Worm (Caenorhabditis elegans) whole organism, mixed stage, embryonic: ENCODE measurements around the gene C46F11.5.

Experiments
- M03D4.4 ChIP-seq: sonication (generic microtip); optimal IDR thresholded peaks from 2 replicates; lab custom pipeline; 2017; ENCODE audit warnings: mild to moderate bottlenecking, missing genetic modification characterization, missing compliant biosample characterization
- bed-3 ChIP-seq: fragments of 200-800 bp; sonication (Bioruptor generic); optimal IDR thresholded peaks from 3 replicates; lab custom pipeline; 2018; ENCODE audit warnings: mild to moderate bottlenecking, missing genetic modification characterization, moderate library complexity, missing compliant biosample characterization
- blmp-1 ChIP-seq: fragments of 150-350 bp; optimal IDR thresholded peaks from 2 replicates; lab custom pipeline; 2014; ENCODE audit warnings: missing biosample characterization, missing genetic modification characterization
- ceh-39 ChIP-seq: fragments of 150-350 bp; optimal IDR thresholded peaks from 2 replicates; lab custom pipeline; 2014; ENCODE audit warnings: missing biosample characterization, missing genetic modification characterization
- ceh-43 ChIP-seq: fragments of 200-800 bp; sonication (Bioruptor generic); optimal IDR thresholded peaks from 2 replicates; lab custom pipeline; 2018; ENCODE audit warnings: mild to moderate bottlenecking, missing genetic modification characterization, moderate library complexity, missing compliant biosample characterization
- ceh-83 ChIP-seq: fragments of 200-800 bp; sonication (Bioruptor generic); optimal IDR thresholded peaks from 2 replicates; lab custom pipeline; 2018; ENCODE audit warnings: mild to moderate bottlenecking, missing genetic modification characterization, missing compliant biosample characterization
- ces-1 ChIP-seq: fragments of 150-350 bp; optimal IDR thresholded peaks from 2 replicates; lab custom pipeline; 2014; ENCODE audit warnings: missing biosample characterization, missing genetic modification reagents, missing genetic modification characterization
- cnd-1 ChIP-seq: fragments of 200-800 bp; sonication (Bioruptor generic); optimal IDR thresholded peaks from 2 replicates; lab custom pipeline; 2018; ENCODE audit warnings: mild to moderate bottlenecking, missing genetic modification characterization, missing compliant biosample characterization
- drap-1 ChIP-seq: fragments of 200-800 bp; sonication (Bioruptor generic); optimal IDR thresholded peaks from 3 replicates; lab custom pipeline; 2018; ENCODE audit warnings: mild to moderate bottlenecking, missing genetic modification characterization, missing compliant biosample characterization
- elt-1 ChIP-seq: sonication (generic microtip); optimal IDR thresholded peaks from 2 replicates; lab custom pipeline; 2017; ENCODE audit warnings: missing genetic modification characterization, mild to moderate bottlenecking, missing compliant biosample characterization, antibody characterized with exemption, moderate library complexity, borderline replicate concordance; ENCODE audit not compliant: insufficient read depth
- elt-3 ChIP-seq: fragments of 150-350 bp; optimal IDR thresholded peaks from 2 replicates; lab custom pipeline; 2014; ENCODE audit warnings: missing biosample characterization, missing genetic modification characterization
- flh-1 ChIP-seq: fragments of 200-800 bp; sonication (Bioruptor generic); optimal IDR thresholded peaks from 2 replicates; lab custom pipeline; 2018; ENCODE audit warnings: mild to moderate bottlenecking, missing genetic modification characterization, moderate library complexity, missing compliant biosample characterization
- ham-2 ChIP-seq: fragments of 200-800 bp; sonication (Bioruptor generic); optimal IDR thresholded peaks from 2 replicates; lab custom pipeline; 2018; ENCODE audit warnings: mild to moderate bottlenecking, missing genetic modification characterization, missing compliant biosample characterization
- hlh-1 ChIP-seq: fragments of 150-350 bp; optimal IDR thresholded peaks from 2 replicates; lab custom pipeline; 2014; ENCODE audit warnings: missing biosample characterization, missing genetic modification reagents, missing genetic modification characterization
- lin-13 ChIP-seq: fragments of 150-350 bp; optimal IDR thresholded peaks from 2 replicates; lab custom pipeline; 2014; ENCODE audit warnings: missing biosample characterization, missing genetic modification characterization
- lin-32 ChIP-seq: fragments of 200-800 bp; sonication (Bioruptor generic); optimal IDR thresholded peaks from 2 replicates; lab custom pipeline; 2018; ENCODE audit warnings: mild to moderate bottlenecking, missing genetic modification characterization, missing compliant biosample characterization
- lsy-2 ChIP-seq: fragments of 150-350 bp; optimal IDR thresholded peaks from 2 replicates; lab custom pipeline; 2014; ENCODE audit warnings: missing biosample characterization, missing genetic modification characterization
- mab-5 ChIP-seq: fragments of 150-350 bp; optimal IDR thresholded peaks from 2 replicates; lab custom pipeline; 2014; ENCODE audit warnings: missing biosample characterization, missing genetic modification characterization
- mep-1 ChIP-seq: fragments of 150-350 bp; optimal IDR thresholded peaks from 2 replicates; lab custom pipeline; 2017; ENCODE audit warnings: missing biosample characterization, missing genetic modification reagents, missing genetic modification characterization, inconsistent platforms
- mls-2 ChIP-seq: sonication (generic microtip); optimal IDR thresholded peaks from 2 replicates; lab custom pipeline; 2016; ENCODE audit warnings: mild to moderate bottlenecking, missing genetic modification characterization, moderate library complexity, missing compliant biosample characterization
- nhr-12 ChIP-seq: fragments of 150-350 bp; optimal IDR thresholded peaks from 2 replicates; lab custom pipeline; 2014; ENCODE audit warnings: missing biosample characterization, missing genetic modification characterization
- nhr-2 ChIP-seq: fragments of 150-350 bp; optimal IDR thresholded peaks from 2 replicates; lab custom pipeline; 2014; ENCODE audit warnings: missing biosample characterization, missing genetic modification characterization
- nhr-237 ChIP-seq: fragments of 150-350 bp; optimal IDR thresholded peaks from 2 replicates; lab custom pipeline; 2014; ENCODE audit warnings: missing biosample characterization, missing genetic modification characterization
- nhr-28 ChIP-seq: fragments of 150-350 bp; optimal IDR thresholded peaks from 2 replicates; lab custom pipeline; 2014; ENCODE audit warnings: missing biosample characterization, missing genetic modification characterization
- nhr-76 ChIP-seq: sonication (generic microtip); optimal IDR thresholded peaks from 2 replicates; lab custom pipeline; 2017; ENCODE audit warnings: missing biosample characterization, missing genetic modification characterization
- pha-4 ChIP-seq: fragments of 150-350 bp; optimal IDR thresholded peaks from 2 replicates; lab custom pipeline; 2018; ENCODE audit warnings: missing biosample characterization, missing genetic modification reagents, missing genetic modification characterization
- sem-2 ChIP-seq: fragments of 200-800 bp; sonication (Bioruptor generic); optimal IDR thresholded peaks from 2 replicates; lab custom pipeline; 2018; ENCODE audit warnings: mild to moderate bottlenecking, missing genetic modification characterization, missing compliant biosample characterization
- snpc-4 ChIP-seq: fragments of 150-350 bp; optimal IDR thresholded peaks from 2 replicates; lab custom pipeline; 2014; ENCODE audit warnings: missing biosample characterization, missing genetic modification characterization
- sptf-1 ChIP-seq: sonication (generic microtip); optimal IDR thresholded peaks from 2 replicates; lab custom pipeline; 2017; ENCODE audit warnings: mild to moderate bottlenecking, missing genetic modification characterization, moderate library complexity, missing compliant biosample characterization
- tbx-8 ChIP-seq: fragments of 200-800 bp; sonication (Bioruptor generic); optimal IDR thresholded peaks from 2 replicates; lab custom pipeline; 2018; ENCODE audit warnings: mild to moderate bottlenecking, missing genetic modification characterization, moderate library complexity, missing compliant biosample characterization
- unc-120 ChIP-seq: sonication (generic microtip); optimal IDR thresholded peaks from 2 replicates; lab custom pipeline; 2017; ENCODE audit warnings: missing genetic modification characterization, missing compliant biosample characterization; ENCODE audit not compliant: poor library complexity, severe bottlenecking
- unc-39 ChIP-seq: fragments of 150-350 bp; optimal IDR thresholded peaks from 2 replicates; lab custom pipeline; 2014; ENCODE audit warnings: missing biosample characterization, missing genetic modification characterization
- unc-62 ChIP-seq: fragments of 150-350 bp; optimal IDR thresholded peaks from 2 replicates; lab custom pipeline; 2014; ENCODE audit warnings: missing biosample characterization, missing genetic modification reagents, missing genetic modification characterization
- zip-8 ChIP-seq: fragments of 150-350 bp; optimal IDR thresholded peaks from 2 replicates; lab custom pipeline; 2014; ENCODE audit warnings: missing biosample characterization, missing genetic modification characterization
- ztf-11 ChIP-seq: fragments of 150-350 bp; optimal IDR thresholded peaks from 2 replicates; lab custom pipeline; 2014; ENCODE audit warnings: missing biosample characterization, missing genetic modification characterization

The C46F11.5 gene

ce11 chrIII:3620652-3621051 is 36.8 kb downstream of the C46F11.5 start:
- TF ChIP-seq lin-32 (GFP tag; lab: Kevin White, UChicago) (no peak), mep-1 (no peak), ceh-83 (peak; percentile 63), cnd-1 (peak; percentile 73), elt-3 (tag; lab: Kevin White, UChicago) (no peak), tbx-8 (no peak), unc-120 (tag; lab: Kevin White, UChicago) (no peak), ztf-11 (no peak), nhr-237 (no peak), nhr-28 (no peak), pha-4 (tag; lab: Kevin White, UChicago) (no peak), nhr-2 (peak; percentile 23), sem-2 (peak; percentile 41), elt-1 (tag; lab: Kevin White, UChicago) (no peak), blmp-1 (tag; lab: Kevin White, UChicago) (no peak), ces-1 (GFP tag; lab: Kevin White, UChicago) (peak; percentile 32), M03D4.4 (tag; lab: Kevin White, UChicago) (no peak), lsy-2 (tag; lab: Kevin White, UChicago) (no peak), snpc-4 (no peak), mls-2 (tag; lab: Kevin White, UChicago) (peak; percentile 45), ceh-43 (no peak), bed-3 (no peak), unc-39 (peak; percentile 29), zip-8 (no peak), ceh-39 (tag; lab: Kevin White, UChicago) (no peak), sptf-1 (peak; percentile 40), nhr-76 (tag; lab: Kevin White, UChicago) (no peak), nhr-12 (no peak), hlh-1 (tag; lab: Kevin White, UChicago) (no peak), mab-5 (no peak), lin-13 (no peak), drap-1 (GFP tag; lab: Kevin White, UChicago) (peak; percentile 50), ham-2 (GFP tag; lab: Kevin White, UChicago) (peak; percentile 40), unc-62 (no peak), flh-1 (no peak)
- TF ChIP-seq, all 35 proteins: peak for 10

- TF ChIP-seq elt-3 (tag; lab: Kevin White, UChicago), result no peak
- no peak for TF ChIP-seq unc-120 (tag; lab: Kevin White, UChicago)
- no peak for TF ChIP-seq snpc-4
- no peak for TF ChIP-seq lin-32 (GFP tag; lab: Kevin White, UChicago)
These were observed 37.7 kb downstream of the C46F11.5 start for ce11 chrIII:3619621-3620261.

- TF ChIP-seq unc-62 (no peak), nhr-2 (no peak)
These were observed 44.4 kb downstream of the C46F11.5 start for ce11 chrIII:3612882-3613479.

- TF ChIP-seq nhr-237, result no peak
- TF ChIP-seq unc-39, result no peak
- peak; percentile 48 for TF ChIP-seq sptf-1
These were observed 45.0 kb downstream of the C46F11.5 start for ce11 chrIII:3612387-3612786.

- TF ChIP-seq flh-1 (no peak), blmp-1 (tag; lab: Kevin White, UChicago) (no peak), ces-1 (GFP tag; lab: Kevin White, UChicago) (no peak), zip-8 (no peak), unc-62 (no peak), ham-2 (GFP tag; lab: Kevin White, UChicago) (no peak)
- TF ChIP-seq, all 35 proteins: peak for 0
These were observed 51.7 kb downstream of the C46F11.5 start for ce11 chrIII:3605681-3606080.
